Fruit fly (Drosophila melanogaster) whole organism, adult: ENCODE data around the gene CG11674.
A peak's percentile ranks its signal among the peaks of the same experiment; 100 is the strongest.

Experiments
- CG11617 ChIP-seq: fragments of 200-800 bp; sonication (Bioruptor generic); optimal IDR thresholded peaks from 2 replicates; lab custom pipeline; 2017; ENCODE audit warnings: mild to moderate bottlenecking, missing biosample characterization, missing genetic modification reagents, missing genetic modification characterization
- CG12768 ChIP-seq: fragments of 200-800 bp; sonication (Bioruptor generic); optimal IDR thresholded peaks from 2 replicates; lab custom pipeline; 2017; ENCODE audit warnings: missing biosample characterization, missing genetic modification characterization, mild to moderate bottlenecking, moderate library complexity, missing genetic modification reagents
- CG14711 ChIP-seq: fragments of 200-800 bp; sonication (Bioruptor generic); optimal IDR thresholded peaks from 2 replicates; lab custom pipeline; 2018; ENCODE audit warnings: missing biosample characterization, mild to moderate bottlenecking, missing genetic modification characterization, moderate library complexity
- CG1620 ChIP-seq: fragments of 200-800 bp; sonication (Bioruptor generic); optimal IDR thresholded peaks from 2 replicates; lab custom pipeline; 2016; ENCODE audit warnings: missing biosample characterization, missing genetic modification characterization
- CG33017 ChIP-seq: fragments of 200-800 bp; sonication (Bioruptor generic); optimal IDR thresholded peaks from 2 replicates; lab custom pipeline; 2018; ENCODE audit warnings: missing biosample characterization, mild to moderate bottlenecking, missing genetic modification characterization, moderate library complexity
- CG5204 ChIP-seq: fragments of 200-800 bp; sonication (Bioruptor generic); optimal IDR thresholded peaks from 2 replicates; lab custom pipeline; 2016; ENCODE audit warnings: missing biosample characterization, missing genetic modification characterization
- CG7045 ChIP-seq: fragments of 200-800 bp; sonication (Bioruptor generic); optimal IDR thresholded peaks from 2 replicates; lab custom pipeline; 2017; ENCODE audit warnings: missing biosample characterization, mild to moderate bottlenecking, missing genetic modification characterization
- CG7101 ChIP-seq: fragments of 200-800 bp; sonication (Bioruptor generic); optimal IDR thresholded peaks from 2 replicates; lab custom pipeline; 2018; ENCODE audit warnings: missing biosample characterization, mild to moderate bottlenecking, missing genetic modification characterization, moderate library complexity
- Clk ChIP-seq: fragments of 200-800 bp; sonication (Bioruptor generic); optimal IDR thresholded peaks from 2 replicates; lab custom pipeline; 2017; ENCODE audit warnings: missing biosample characterization, missing genetic modification characterization
- Crg-1 ChIP-seq: fragments of 200-800 bp; sonication (Bioruptor generic); optimal IDR thresholded peaks from 2 replicates; lab custom pipeline; 2016; ENCODE audit warnings: missing biosample characterization, missing genetic modification characterization
- Hr96 ChIP-seq: fragments of 200-800 bp; sonication (Bioruptor generic); optimal IDR thresholded peaks from 2 replicates; lab custom pipeline; 2016; ENCODE audit warnings: missing biosample characterization, missing genetic modification characterization
- Mnt ChIP-seq: fragments of 200-800 bp; sonication (Bioruptor generic); optimal IDR thresholded peaks from 2 replicates; lab custom pipeline; 2016; ENCODE audit warnings: missing biosample characterization, mild to moderate bottlenecking, missing genetic modification characterization
- bab1 ChIP-seq: fragments of 200-800 bp; sonication (Bioruptor generic); optimal IDR thresholded peaks from 3 replicates; lab custom pipeline; 2019; ENCODE audit warnings: missing biosample characterization, mild to moderate bottlenecking, missing genetic modification characterization, moderate library complexity
- cic ChIP-seq: fragments of 200-800 bp; sonication (Bioruptor generic); optimal IDR thresholded peaks from 2 replicates; lab custom pipeline; 2017; ENCODE audit warnings: missing biosample characterization, mild to moderate bottlenecking, missing genetic modification characterization, moderate library complexity
- cnc ChIP-seq, 2 experiments: fragments of >200 bp; optimal IDR thresholded peaks; 2 replicates each; lab custom pipeline; 2017
- kay ChIP-seq: fragments of 200-800 bp; sonication (Bioruptor generic); peaks from one replicate; lab custom pipeline; 2016; ENCODE audit warnings: missing biosample characterization, missing genetic modification characterization, borderline replicate concordance
- ovo ChIP-seq: fragments of 200-800 bp; sonication (Bioruptor generic); optimal IDR thresholded peaks from 2 replicates; lab custom pipeline; 2016; ENCODE audit warnings: missing biosample characterization, missing genetic modification characterization
- pad ChIP-seq: fragments of 200-800 bp; sonication (Bioruptor generic); optimal IDR thresholded peaks from 3 replicates; lab custom pipeline; 2017; ENCODE audit warnings: missing biosample characterization, missing genetic modification characterization, mild to moderate bottlenecking, moderate library complexity, missing genetic modification reagents
- tj ChIP-seq: fragments of 200-800 bp; sonication (Bioruptor generic); optimal IDR thresholded peaks from 3 replicates; lab custom pipeline; 2017; ENCODE audit warnings: missing biosample characterization, mild to moderate bottlenecking, missing genetic modification characterization, moderate library complexity
- toe ChIP-seq: fragments of 200-800 bp; sonication (Bioruptor generic); optimal IDR thresholded peaks from 2 replicates; lab custom pipeline; 2016; ENCODE audit warnings: missing biosample characterization, missing genetic modification characterization

Gene CG11674

DNA sequence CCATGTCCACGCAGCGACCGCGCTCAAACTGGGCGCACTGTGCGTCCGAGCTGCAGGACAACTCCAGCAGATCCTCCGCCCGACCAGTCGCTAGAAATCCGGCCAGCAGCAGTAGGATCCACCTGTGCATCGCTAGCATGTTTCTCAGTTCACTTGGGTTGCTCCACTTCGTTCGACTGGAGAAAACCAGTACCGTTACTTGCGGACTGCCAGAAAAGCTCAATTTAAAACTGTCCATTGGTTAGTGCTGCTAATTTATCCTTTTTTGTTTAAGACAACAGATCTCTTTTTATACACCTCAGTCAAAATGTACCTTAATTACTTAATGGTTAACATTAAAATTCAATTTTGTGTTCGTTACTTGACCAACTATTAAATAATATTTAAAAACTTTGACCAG is at the start of gene CG11674:
TSS of gene CG11674 (minus strand) at position 215 of the 400 bp plus-strand sequence.
- TF ChIP-seq cnc (optimal IDR thresholded peaks at IDR 0.05; lab: Kevin White, UChicago) (no peak), ovo (peak; percentile 76), pad (GFP tag; lab: Kevin White, UChicago) (peak; percentile 55)

DNA sequence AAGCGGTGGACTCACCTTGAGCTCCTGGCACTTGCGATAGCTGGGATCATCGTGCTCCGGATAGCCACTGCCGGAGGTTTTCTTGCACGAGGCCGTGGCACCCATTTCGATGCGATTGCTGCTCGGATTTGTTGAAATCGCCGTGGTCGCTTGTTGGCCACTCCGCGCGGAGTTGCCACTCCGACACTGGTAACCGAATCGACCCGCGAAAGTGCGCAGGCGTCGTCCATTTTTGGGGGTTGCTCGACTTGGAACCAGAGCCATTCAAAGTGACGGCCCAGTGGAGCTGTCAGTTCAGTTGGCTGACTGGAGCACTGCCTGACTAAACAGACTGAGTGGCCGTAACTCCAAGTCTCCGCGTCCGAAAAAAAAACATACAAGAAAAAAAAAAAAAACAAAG is 40.4 kb upstream of the CG11674 start, which contains the start of the genes CG13404 and na:
TSS of gene CG13404 (minus strand) at position 176 of the 400 bp plus-strand sequence.
TSS of gene na (plus strand) at position 293 of the 400 bp plus-strand sequence.
- no peak for TF ChIP-seq kay
- no peak for TF ChIP-seq cnc (optimal IDR thresholded peaks at IDR 0.05; lab: Kevin White, UChicago)
- no peak for TF ChIP-seq tj
- no peak for TF ChIP-seq Clk (GFP tag; lab: Kevin White, UChicago)
- TF ChIP-seq ovo, result no peak
- no peak for TF ChIP-seq Hr96 (GFP tag; lab: Kevin White, UChicago)
- TF ChIP-seq toe (GFP tag; lab: Kevin White, UChicago), result no peak
- TF ChIP-seq CG12768 (GFP tag; lab: Kevin White, UChicago), result no peak
- TF ChIP-seq CG5204 (GFP tag; lab: Kevin White, UChicago), result no peak
- TF ChIP-seq CG11617 (GFP tag; lab: Kevin White, UChicago), result no peak
- no peak for TF ChIP-seq CG1620
- TF ChIP-seq cic (GFP tag; lab: Kevin White, UChicago), result no peak
- TF ChIP-seq CG14711 (tag; lab: Kevin White, UChicago), result no peak
- no peak for TF ChIP-seq pad (GFP tag; lab: Kevin White, UChicago)
- no peak for TF ChIP-seq CG7101 (tag; lab: Kevin White, UChicago)
- no peak for TF ChIP-seq CG33017 (tag; lab: Kevin White, UChicago)

DNA sequence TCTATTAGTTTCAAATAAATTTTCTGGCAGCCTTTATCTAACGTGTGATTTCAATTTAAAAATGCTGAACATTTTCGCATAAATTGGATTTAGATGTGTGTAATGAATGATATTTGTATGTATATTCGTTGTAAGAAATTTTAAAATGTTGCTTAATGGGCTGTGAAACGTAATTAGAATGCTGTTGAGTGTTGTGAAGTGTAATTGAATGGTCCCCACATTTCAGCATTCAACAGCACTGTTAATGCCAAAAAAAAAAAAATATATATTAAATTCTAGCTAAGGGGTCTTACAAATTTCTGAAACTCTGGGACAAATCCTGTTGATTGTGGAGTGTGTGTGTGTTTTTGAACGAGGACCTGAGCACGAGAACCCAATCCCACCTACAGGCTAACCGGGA is 39.5 kb upstream of the CG11674 start:
- no peak for TF ChIP-seq CG7101 (tag; lab: Kevin White, UChicago)
- TF ChIP-seq Crg-1 (GFP tag; lab: Kevin White, UChicago), result no peak
- TF ChIP-seq ovo, result no peak
- no peak for TF ChIP-seq Mnt (GFP tag; lab: Kevin White, UChicago)
- TF ChIP-seq CG33017 (tag; lab: Kevin White, UChicago), result no peak

DNA sequence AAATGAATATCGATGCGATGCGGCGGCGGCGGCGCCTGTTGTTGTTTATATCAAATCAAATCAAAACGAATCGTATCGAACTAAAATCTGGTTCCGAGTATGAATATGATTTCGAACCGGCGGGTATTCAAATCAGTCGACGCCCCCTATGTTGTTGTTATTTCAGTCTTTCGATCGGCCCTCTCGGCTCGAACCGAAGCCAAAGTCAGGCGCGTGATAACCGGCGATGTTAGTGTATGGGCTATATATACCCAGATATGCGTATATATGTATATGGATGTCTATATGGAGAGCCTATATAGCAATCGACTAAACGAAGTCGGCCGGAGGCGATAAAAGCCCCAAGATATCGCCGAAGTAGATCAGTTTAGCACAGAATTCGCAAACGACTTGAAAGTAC is 35.2 kb upstream of the CG11674 start, which contains the start of the genes CG46317 and Tat:
TSS of gene CG46317 (plus strand) at position 361 of the 400 bp plus-strand sequence.
TSS of gene Tat (plus strand) at position 361 of the 400 bp plus-strand sequence.
- TF ChIP-seq Clk (GFP tag; lab: Kevin White, UChicago) (no peak), kay (no peak), Mnt (GFP tag; lab: Kevin White, UChicago) (no peak), Crg-1 (GFP tag; lab: Kevin White, UChicago) (no peak), cnc (optimal IDR thresholded peaks at IDR 0.05; lab: Kevin White, UChicago) (no peak), CG12768 (GFP tag; lab: Kevin White, UChicago) (no peak), tj (no peak), cic (GFP tag; lab: Kevin White, UChicago) (no peak), CG11617 (GFP tag; lab: Kevin White, UChicago) (no peak), CG7101 (tag; lab: Kevin White, UChicago) (no peak), pad (GFP tag; lab: Kevin White, UChicago) (no peak), ovo (no peak), bab1 (no peak), CG1620 (no peak)

DNA sequence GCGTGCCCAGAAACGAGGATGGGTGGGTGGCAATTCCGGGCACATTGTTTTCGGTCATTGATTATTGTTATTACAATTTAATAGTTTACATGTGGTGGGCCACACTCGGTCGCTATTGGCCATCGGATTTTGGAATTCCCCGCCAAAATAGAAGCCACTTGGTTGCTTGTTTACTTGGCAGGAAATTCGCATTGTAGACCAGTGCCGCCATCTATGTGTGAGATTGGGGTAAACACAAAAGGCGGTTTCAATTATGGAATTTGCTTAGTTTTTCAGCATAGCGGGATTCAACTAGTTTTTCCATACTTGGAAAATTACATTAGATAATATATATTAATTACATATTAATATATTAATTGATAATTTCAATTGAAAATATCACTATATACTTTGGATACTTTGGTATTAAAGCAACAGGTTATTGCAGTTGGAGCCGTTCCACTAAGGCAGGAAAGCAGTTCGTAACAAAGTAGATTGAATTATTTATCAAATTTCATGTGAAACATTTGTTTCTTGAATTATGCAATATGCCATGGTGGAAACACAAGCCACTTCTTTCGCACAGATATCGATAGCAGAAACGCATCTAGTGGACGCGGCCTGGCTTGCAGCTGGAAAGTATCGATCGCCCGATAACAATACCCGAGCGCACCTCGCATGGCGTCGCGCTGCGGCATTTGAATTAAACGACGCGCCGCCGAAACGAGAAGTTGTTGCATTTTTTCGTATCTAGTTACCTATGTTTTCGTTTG is 21.5 kb upstream of the CG11674 start, which contains the start of gene mud:
TSS of gene mud (plus strand) at position 698 of the 752 bp plus-strand sequence.
- peak; percentile 10 for TF ChIP-seq kay
- no peak for TF ChIP-seq ovo
- no peak for TF ChIP-seq CG12768 (GFP tag; lab: Kevin White, UChicago)

DNA sequence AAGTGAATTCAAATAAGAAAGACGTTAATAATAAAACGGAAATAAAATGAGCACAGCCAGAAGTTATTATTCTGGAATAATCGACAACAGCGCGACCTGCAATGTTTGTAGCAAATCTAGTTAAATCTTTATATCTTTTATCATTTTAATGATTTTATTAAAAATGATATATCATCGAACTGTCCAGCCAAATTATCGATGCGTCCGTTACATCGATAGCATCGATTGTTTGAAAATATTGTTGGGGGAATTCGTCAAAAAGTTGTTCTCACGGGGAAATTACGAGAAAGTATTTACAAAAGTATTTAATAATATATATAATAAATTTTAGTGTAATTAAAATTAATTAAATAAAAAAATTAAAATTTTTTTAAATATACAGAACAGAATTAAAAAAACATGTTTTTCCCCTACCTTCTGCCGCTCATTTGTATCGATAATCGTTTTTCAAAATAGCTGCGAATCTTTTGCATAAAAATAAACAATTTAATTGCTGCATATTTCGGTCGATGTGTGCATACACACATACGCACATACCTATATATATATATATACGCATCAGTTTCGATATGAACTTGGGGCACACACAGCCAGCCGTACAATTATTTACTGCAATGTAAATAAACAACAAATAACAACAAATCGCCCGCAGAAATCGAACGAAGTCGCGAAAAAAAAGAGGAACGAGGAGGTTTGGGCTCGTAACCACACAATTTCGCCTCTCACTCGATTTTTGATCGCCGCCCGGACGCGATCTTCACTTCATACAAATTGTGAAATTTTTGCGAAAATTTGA is 17.5 kb upstream of the CG11674 start, which contains the start of gene CG32599:
TSS of gene CG32599 (plus strand) at position 746 of the 796 bp plus-strand sequence.
- TF ChIP-seq CG7101 (tag; lab: Kevin White, UChicago) (peak; percentile 21), CG7045 (GFP tag; lab: Kevin White, UChicago) (no peak), cic (GFP tag; lab: Kevin White, UChicago) (no peak), cnc (optimal IDR thresholded peaks at IDR 0.05; lab: Kevin White, UChicago) (no peak), tj (no peak), bab1 (no peak), CG14711 (tag; lab: Kevin White, UChicago) (peak; percentile 44)

DNA sequence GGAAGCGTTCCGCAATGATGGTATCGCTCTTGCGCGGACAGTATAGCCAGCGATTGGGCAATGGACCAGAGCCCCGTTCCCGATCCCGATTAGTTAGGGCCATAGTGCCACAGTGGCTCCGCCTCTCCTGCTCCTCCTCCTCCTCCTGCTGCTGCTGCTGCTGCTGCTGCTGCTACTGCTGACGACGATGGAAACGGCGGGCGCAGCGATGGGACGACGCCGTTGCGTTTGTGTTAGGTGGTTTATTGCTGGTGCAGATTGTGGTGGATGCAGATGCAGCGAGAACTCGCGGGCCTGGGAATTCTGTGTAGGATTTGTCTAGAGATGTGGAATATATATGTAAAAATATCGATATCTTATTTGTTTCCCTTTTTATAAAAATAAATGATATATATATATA is 16.8 kb upstream of the CG11674 start, which contains the start of gene mRNA-cap:
TSS of gene mRNA-cap (minus strand) at position 344 of the 400 bp plus-strand sequence.
- TF ChIP-seq Mnt (GFP tag; lab: Kevin White, UChicago) (no peak), bab1 (no peak), CG5204 (GFP tag; lab: Kevin White, UChicago) (no peak), tj (no peak), Crg-1 (GFP tag; lab: Kevin White, UChicago) (no peak), CG12768 (GFP tag; lab: Kevin White, UChicago) (no peak), pad (GFP tag; lab: Kevin White, UChicago) (no peak), CG33017 (tag; lab: Kevin White, UChicago) (no peak), Clk (GFP tag; lab: Kevin White, UChicago) (no peak), CG11617 (GFP tag; lab: Kevin White, UChicago) (no peak), toe (GFP tag; lab: Kevin White, UChicago) (no peak), CG7045 (GFP tag; lab: Kevin White, UChicago) (no peak), kay (no peak), Hr96 (GFP tag; lab: Kevin White, UChicago) (no peak)
